Worm (Caenorhabditis elegans): ENCODE results near the gene F07G11.1.

DNA sequence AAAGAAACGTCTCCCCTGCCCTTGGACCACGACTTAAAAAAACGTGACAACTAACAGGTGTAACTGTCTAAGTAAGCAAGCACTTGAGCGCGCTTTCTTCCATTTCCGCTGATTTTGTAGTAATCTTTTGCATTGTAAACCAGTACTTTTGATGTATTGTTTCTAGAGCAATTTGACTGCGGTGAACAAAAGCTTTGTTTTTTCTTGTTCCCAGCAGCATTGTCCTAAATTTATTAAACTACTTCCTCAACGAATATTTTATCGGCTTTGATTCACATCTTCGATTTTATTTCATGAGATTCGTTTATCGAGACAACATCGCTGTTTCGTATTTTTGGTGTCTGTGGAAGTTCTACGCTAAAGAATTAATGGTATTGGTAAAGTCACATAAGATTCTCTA lies 18.5 kb upstream of the F07G11.1 start, which contains the start of gene C13A2.1:
- TF ChIP-seq tbx-7 (tag; optimal IDR thresholded peaks at IDR 0.05) = no peak
- TF ChIP-seq nhr-11 (tag; optimal IDR thresholded peaks at IDR 0.05) = no peak
- TF ChIP-seq gmeb-2 (tag; optimal IDR thresholded peaks at IDR 0.05) = no peak
- no peak for TF ChIP-seq hlh-30 (tag; optimal IDR thresholded peaks at IDR 0.05; ENCODE audit: insufficient read depth)
- no peak for TF ChIP-seq ceh-19 (GFP tag; optimal IDR thresholded peaks at IDR 0.05)
- TF ChIP-seq dve-1 (tag; optimal IDR thresholded peaks at IDR 0.05) = no peak
- TF ChIP-seq nfya-1 (tag; optimal IDR thresholded peaks at IDR 0.05) = no peak
